Fruit fly (Drosophila melanogaster): ENCODE data around the gene NetA.
A peak's percentile ranks its signal among the peaks of the same experiment; 100 is the strongest.

Gene NetA

DNA sequence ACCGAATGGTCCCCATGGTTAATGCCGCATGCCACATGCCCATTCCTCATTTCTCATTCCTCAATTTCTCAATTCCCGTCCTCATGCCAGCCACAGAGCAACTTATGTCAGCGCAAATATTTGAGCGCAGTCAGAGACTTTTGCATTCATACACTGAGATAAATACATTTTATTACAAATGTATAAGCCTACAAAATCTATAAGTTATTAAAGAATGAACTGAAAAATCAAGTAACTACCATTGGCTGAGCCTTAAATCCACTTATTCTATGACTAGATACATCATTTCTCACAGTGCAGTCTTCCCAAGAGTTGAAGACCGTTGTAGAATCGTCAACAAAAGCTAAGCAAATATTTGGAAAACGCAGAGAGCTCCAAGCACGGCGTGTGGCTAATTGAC lies 31.5 kb downstream of the NetA start (continued):
- TF ChIP-seq tll (GFP tag; optimal IDR thresholded peaks at IDR 0.05), result no peak

DNA sequence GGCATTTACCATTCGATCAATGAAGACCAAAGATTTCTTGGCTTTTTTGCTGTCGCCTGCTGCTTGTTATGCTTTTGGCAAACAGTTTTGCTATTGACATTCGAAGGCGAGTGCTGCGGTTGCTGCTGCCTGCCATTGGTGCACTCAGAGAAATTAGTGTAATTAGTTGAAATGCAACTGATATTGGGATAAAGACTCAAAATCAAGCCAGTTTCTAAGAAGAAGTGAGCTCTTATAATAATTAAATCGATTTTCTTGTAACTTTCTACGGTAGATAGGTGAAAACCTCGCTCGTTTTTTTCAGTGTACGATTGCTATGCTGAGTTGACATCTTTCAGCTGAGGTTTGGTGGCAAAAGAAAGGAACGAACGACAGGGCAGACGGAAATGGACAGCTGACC lies 32.3 kb downstream of the NetA start:
- TF ChIP-seq CG8359 (GFP tag; optimal IDR thresholded peaks at IDR 0.05; ENCODE audit: borderline replicate concordance) (no peak), gem (tag; optimal IDR thresholded peaks at IDR 0.05) (peak; percentile 34), sd (tag; optimal IDR thresholded peaks at IDR 0.05) (no peak), gcm (GFP tag; optimal IDR thresholded peaks at IDR 0.05) (no peak), CG4730 (GFP tag; IDR thresholded peaks at IDR 0.05) (no peak), CG31388 (GFP tag; optimal IDR thresholded peaks at IDR 0.05) (no peak), grau (tag; optimal IDR thresholded peaks at IDR 0.05) (peak; percentile 12), CG1602 (GFP tag; optimal IDR thresholded peaks at IDR 0.05) (no peak), CG17385 (GFP tag; optimal IDR thresholded peaks at IDR 0.05) (no peak), CG12942 (GFP tag; optimal IDR thresholded peaks at IDR 0.05) (no peak), luna (GFP tag; optimal IDR thresholded peaks at IDR 0.05) (no peak), chif (GFP tag; optimal IDR thresholded peaks at IDR 0.05) (peak in 1 of 2 experiments; percentile 12), CG3995 (GFP tag; optimal IDR thresholded peaks at IDR 0.05) (no peak), CG16863 (GFP tag; optimal IDR thresholded peaks at IDR 0.05) (no peak), Blimp-1 (GFP tag; optimal IDR thresholded peaks at IDR 0.05) (no peak), tap (tag; optimal IDR thresholded peaks at IDR 0.05) (no peak), tin (GFP tag; optimal IDR thresholded peaks at IDR 0.05) (peak; percentile 2), slou (GFP tag; optimal IDR thresholded peaks at IDR 0.05) (no peak), CG5953 (GFP tag; IDR thresholded peaks at IDR 0.05) (no peak), CG12236 (GFP tag; optimal IDR thresholded peaks at IDR 0.05) (no peak), en (GFP tag; optimal IDR thresholded peaks at IDR 0.05) (no peak), vfl (GFP tag; optimal IDR thresholded peaks at IDR 0.05) (no peak), CG16815 (GFP tag; optimal IDR thresholded peaks at IDR 0.05) (no peak), Hey (tag; optimal IDR thresholded peaks at IDR 0.05) (no peak), da (GFP tag; optimal IDR thresholded peaks at IDR 0.05) (no peak), run (tag; optimal IDR thresholded peaks at IDR 0.05) (no peak), CG15073 (GFP tag; optimal IDR thresholded peaks at IDR 0.05) (no peak), Ada2b (GFP tag; IDR thresholded peaks at IDR 0.05) (0 out of 2 replicates have a peak, but pooled peaks have one; percentile 11), MBD-R2 (GFP tag; IDR thresholded peaks at IDR 0.05) (no peak), Atf3 (GFP tag; optimal IDR thresholded peaks at IDR 0.05) (no peak), kni (GFP tag; optimal IDR thresholded peaks at IDR 0.05) (no peak), D (optimal IDR thresholded peaks at IDR 0.05) (no peak), D (GFP tag; optimal IDR thresholded peaks at IDR 0.05) (no peak), Dfd (GFP tag; optimal IDR thresholded peaks at IDR 0.05) (no peak), CG14667 (GFP tag; IDR thresholded peaks at IDR 0.05) (no peak), Dbx (GFP tag; IDR thresholded peaks at IDR 0.05) (no peak), ems (GFP tag; optimal IDR thresholded peaks at IDR 0.05) (no peak), yki (optimal IDR thresholded peaks at IDR 0.05) (no peak), lmd (GFP tag; IDR thresholded peaks at IDR 0.05) (no peak), Awh (GFP tag; IDR thresholded peaks at IDR 0.05) (0 out of 2 replicates have a peak, but pooled peaks have one; percentile 36), CG4360 (GFP tag; IDR thresholded peaks at IDR 0.05) (no peak), CG31441 (GFP tag; IDR thresholded peaks at IDR 0.05) (no peak), C15 (GFP tag; IDR thresholded peaks at IDR 0.05) (no peak), dpn (GFP tag; optimal IDR thresholded peaks at IDR 0.05) (peak in 1 of 2 experiments; percentile 15), tll (GFP tag; optimal IDR thresholded peaks at IDR 0.05) (no peak), ara (GFP tag; IDR thresholded peaks at IDR 0.05) (0 out of 2 replicates have a peak, but pooled peaks have one; percentile 9), knrl (GFP tag; IDR thresholded peaks at IDR 0.05; ENCODE audit: partially characterized antibody) (no peak), nerfin-2 (GFP tag; IDR thresholded peaks at IDR 0.05; ENCODE audit: partially characterized antibody) (no peak), Ets97D (GFP tag; optimal IDR thresholded peaks at IDR 0.05) (no peak), CG7271 (tag; optimal IDR thresholded peaks at IDR 0.05) (no peak), Xbp1 (GFP tag; optimal IDR thresholded peaks at IDR 0.05) (peak; percentile 3)
